Worm (Caenorhabditis elegans) whole organism, late embryonic: ENCODE measurements around the gene ksr-1.
A peak's percentile ranks its signal among the peaks of the same experiment; 100 is the strongest.

ENCODE experiments used
- C38D4.7 ChIP-seq: fragments of 200-800 bp; sonication (Bioruptor generic); optimal IDR thresholded peaks from 2 replicates; lab custom pipeline; 2018; ENCODE audit warnings: mild to moderate bottlenecking, missing genetic modification characterization, moderate library complexity, missing compliant biosample characterization
- T23F11.4 ChIP-seq: fragments of 200-800 bp; sonication (Bioruptor generic); optimal IDR thresholded peaks from 2 replicates; lab custom pipeline; 2018; ENCODE audit warnings: mild to moderate bottlenecking, missing genetic modification characterization, missing compliant biosample characterization
- Y22D7AL.16 ChIP-seq: sonication (generic microtip); optimal IDR thresholded peaks from 2 replicates; lab custom pipeline; 2016; ENCODE audit warnings: missing genetic modification characterization, missing compliant biosample characterization
- ceh-14 ChIP-seq: sonication (generic microtip); optimal IDR thresholded peaks from 2 replicates; lab custom pipeline; 2016; ENCODE audit warnings: missing genotype, missing genetic modification characterization, missing compliant biosample characterization
- ceh-18 ChIP-seq: sonication (generic microtip); optimal IDR thresholded peaks from 2 replicates; lab custom pipeline; 2016; ENCODE audit warnings: missing genetic modification characterization, missing compliant biosample characterization
- ceh-2 ChIP-seq: sonication (generic microtip); optimal IDR thresholded peaks from 2 replicates; lab custom pipeline; 2016; ENCODE audit warnings: missing genotype, missing genetic modification characterization, missing compliant biosample characterization
- ceh-24 ChIP-seq: sonication (generic microtip); optimal IDR thresholded peaks from 2 replicates; lab custom pipeline; 2016; ENCODE audit warnings: mild to moderate bottlenecking, missing genetic modification characterization, missing compliant biosample characterization
- ceh-31 ChIP-seq: sonication (generic microtip); optimal IDR thresholded peaks from 2 replicates; lab custom pipeline; 2016; ENCODE audit warnings: missing genetic modification characterization, missing compliant biosample characterization
- ceh-6 ChIP-seq: fragments of 200-800 bp; sonication (Bioruptor generic); optimal IDR thresholded peaks from 2 replicates; lab custom pipeline; 2018; ENCODE audit warnings: mild to moderate bottlenecking, missing genetic modification characterization, missing compliant biosample characterization
- ceh-9 ChIP-seq: sonication (generic microtip); optimal IDR thresholded peaks from 2 replicates; lab custom pipeline; 2016; ENCODE audit warnings: mild to moderate bottlenecking, missing genetic modification characterization, inconsistent platforms, missing compliant biosample characterization
- dve-1 ChIP-seq: sonication (generic microtip); optimal IDR thresholded peaks from 2 replicates; lab custom pipeline; 2017; ENCODE audit warnings: antibody characterized with exemption, mild to moderate bottlenecking, missing genetic modification characterization, missing compliant biosample characterization
- elt-2 ChIP-seq: sonication (generic microtip); optimal IDR thresholded peaks from 2 replicates; lab custom pipeline; 2016; ENCODE audit warnings: missing genetic modification reagents, missing genetic modification characterization, missing compliant biosample characterization
- elt-4 ChIP-seq: sonication (generic microtip); optimal IDR thresholded peaks from 2 replicates; lab custom pipeline; 2016; ENCODE audit warnings: missing genetic modification characterization, missing compliant biosample characterization
- ets-4 ChIP-seq: sonication (generic microtip); optimal IDR thresholded peaks from 2 replicates; lab custom pipeline; 2016; ENCODE audit warnings: missing genetic modification characterization, missing compliant biosample characterization
- fkh-10 ChIP-seq: fragments of 150-350 bp; optimal IDR thresholded peaks from 2 replicates; lab custom pipeline; 2014; ENCODE audit warnings: missing biosample characterization, missing genetic modification reagents, missing genetic modification characterization
- hlh-13 ChIP-seq: fragments of 200-800 bp; sonication (Bioruptor generic); optimal IDR thresholded peaks from 2 replicates; lab custom pipeline; 2018; ENCODE audit warnings: mild to moderate bottlenecking, missing genetic modification characterization, missing compliant biosample characterization
- hlh-30 ChIP-seq: sonication (generic microtip); optimal IDR thresholded peaks from 2 replicates; lab custom pipeline; 2017; ENCODE audit warnings: antibody characterized with exemption, missing genetic modification characterization, missing compliant biosample characterization; ENCODE audit not compliant: insufficient read depth
- hlh-6 ChIP-seq: sonication (generic microtip); optimal IDR thresholded peaks from 2 replicates; lab custom pipeline; 2016; ENCODE audit warnings: missing genotype, missing genetic modification characterization, missing compliant biosample characterization
- hlh-8 ChIP-seq: sonication (generic microtip); optimal IDR thresholded peaks from 2 replicates; lab custom pipeline; 2016; ENCODE audit warnings: missing genotype, missing genetic modification characterization, missing compliant biosample characterization
- madf-2 ChIP-seq: sonication (generic microtip); optimal IDR thresholded peaks from 2 replicates; lab custom pipeline; 2017; ENCODE audit warnings: missing genetic modification characterization, missing compliant biosample characterization
- nfya-1 ChIP-seq: sonication (generic microtip); optimal IDR thresholded peaks from 2 replicates; lab custom pipeline; 2017; ENCODE audit warnings: missing genetic modification characterization, mild to moderate bottlenecking, missing compliant biosample characterization, antibody characterized with exemption, moderate library complexity
- nhr-232 ChIP-seq: sonication (generic microtip); optimal IDR thresholded peaks from 2 replicates; lab custom pipeline; 2016; ENCODE audit warnings: missing genetic modification characterization, missing compliant biosample characterization
- npax-4 ChIP-seq: sonication (generic microtip); optimal IDR thresholded peaks from 2 replicates; lab custom pipeline; 2016; ENCODE audit warnings: missing genetic modification characterization, missing compliant biosample characterization
- pha-4 ChIP-seq: fragments of 150-350 bp; optimal IDR thresholded peaks from 2 replicates; lab custom pipeline; 2018; ENCODE audit warnings: missing biosample characterization, missing genetic modification reagents, missing genetic modification characterization
- ref-2 ChIP-seq: sonication (generic microtip); optimal IDR thresholded peaks from 2 replicates; lab custom pipeline; 2016; ENCODE audit warnings: missing genetic modification characterization, missing compliant biosample characterization
- rnt-1 ChIP-seq: sonication (generic microtip); optimal IDR thresholded peaks from 2 replicates; lab custom pipeline; 2016; ENCODE audit warnings: missing genetic modification characterization, missing compliant biosample characterization
- syd-9 ChIP-seq: sonication (generic microtip); optimal IDR thresholded peaks from 2 replicates; lab custom pipeline; 2016; ENCODE audit warnings: mild to moderate bottlenecking, missing genetic modification characterization, moderate library complexity, missing compliant biosample characterization
- tbx-2 ChIP-seq: sonication (generic microtip); optimal IDR thresholded peaks from 2 replicates; lab custom pipeline; 2016; ENCODE audit warnings: missing genetic modification characterization, missing compliant biosample characterization
- tbx-7 ChIP-seq: sonication (generic microtip); optimal IDR thresholded peaks from 2 replicates; lab custom pipeline; 2016; ENCODE audit warnings: missing genotype, missing genetic modification characterization, missing compliant biosample characterization
- ttx-3 ChIP-seq: sonication (generic microtip); optimal IDR thresholded peaks from 2 replicates; lab custom pipeline; 2016; ENCODE audit warnings: missing genetic modification reagents, missing genetic modification characterization, missing compliant biosample characterization
- unc-55 ChIP-seq: sonication (generic microtip); optimal IDR thresholded peaks from 2 replicates; lab custom pipeline; 2017; ENCODE audit warnings: missing biosample characterization, missing genetic modification reagents, missing genetic modification characterization
- unc-86 ChIP-seq: sonication (generic microtip); optimal IDR thresholded peaks from 2 replicates; lab custom pipeline; 2016; ENCODE audit warnings: missing genetic modification characterization, missing compliant biosample characterization
- zip-5 ChIP-seq: sonication (generic microtip); optimal IDR thresholded peaks from 2 replicates; lab custom pipeline; 2016; ENCODE audit warnings: missing genetic modification characterization, missing compliant biosample characterization

Gene ksr-1

DNA sequence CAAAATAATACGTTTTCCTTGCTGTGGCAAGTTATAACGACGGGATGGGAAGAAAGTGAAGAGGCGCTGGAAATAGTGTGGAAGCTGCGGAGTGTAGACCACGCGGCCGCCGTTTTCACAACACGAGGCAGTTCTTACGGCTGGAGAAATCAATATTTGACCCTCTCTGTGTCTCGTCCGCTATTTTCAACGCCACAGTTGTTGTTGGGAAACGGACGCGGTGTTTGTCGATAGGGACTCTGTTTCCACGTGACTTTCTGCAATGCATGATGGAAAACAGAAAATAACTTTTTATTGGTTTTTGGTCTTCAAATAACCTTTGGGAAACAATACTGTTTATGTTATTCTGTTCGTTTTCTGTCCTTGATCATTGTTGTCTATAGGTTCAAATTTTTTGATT is 43.1 kb upstream of the ksr-1 start, which contains the start of gene K02A6.3 (continued):
- peak; percentile 33 for TF ChIP-seq syd-9 (tag; lab: Kevin White, UChicago)
- peak; percentile 9 for TF ChIP-seq hlh-8 (tag; lab: Kevin White, UChicago)
- TF ChIP-seq elt-2 (tag; lab: Kevin White, UChicago): peak; percentile 28
- TF ChIP-seq ceh-6: no peak
- peak; percentile 69 for TF ChIP-seq rnt-1 (tag; lab: Kevin White, UChicago)
- TF ChIP-seq ets-4: peak; percentile 48

DNA sequence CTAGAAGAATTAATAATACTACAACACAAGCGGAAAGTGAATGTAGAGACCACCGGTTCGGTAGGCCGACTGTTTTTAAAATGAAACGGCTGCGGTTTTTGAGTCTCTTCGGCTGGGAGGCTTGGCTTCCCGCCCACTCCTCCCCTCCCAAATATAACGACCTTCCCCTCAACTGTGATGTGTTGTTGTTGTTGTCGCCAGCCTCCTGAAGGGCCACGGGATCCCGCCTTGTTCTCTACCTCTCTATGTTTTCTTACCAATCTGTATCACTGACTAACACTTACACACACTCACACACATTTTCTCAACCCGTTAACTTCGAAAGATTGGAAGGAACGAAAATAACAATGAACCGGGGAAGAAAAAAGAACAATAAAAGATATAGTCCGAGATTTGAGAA is 41.4 kb upstream of the ksr-1 start:
- TF ChIP-seq ceh-2 (tag; lab: Kevin White, UChicago): no peak
- TF ChIP-seq madf-2 (tag; lab: Kevin White, UChicago): no peak
- no peak for TF ChIP-seq hlh-13 (GFP tag; lab: Kevin White, UChicago)
- no peak for TF ChIP-seq ref-2 (tag; lab: Kevin White, UChicago)
- TF ChIP-seq ceh-31 (tag; lab: Kevin White, UChicago): no peak
- no peak for TF ChIP-seq rnt-1 (tag; lab: Kevin White, UChicago)
- TF ChIP-seq ceh-24 (tag; lab: Kevin White, UChicago): no peak
- no peak for TF ChIP-seq ets-4
- TF ChIP-seq tbx-7 (tag; lab: Kevin White, UChicago): no peak
- no peak for TF ChIP-seq npax-4 (tag; lab: Kevin White, UChicago)
- TF ChIP-seq unc-55: no peak
- TF ChIP-seq fkh-10 (GFP tag; lab: Kevin White, UChicago): no peak
- TF ChIP-seq pha-4 (tag; lab: Kevin White, UChicago): no peak

DNA sequence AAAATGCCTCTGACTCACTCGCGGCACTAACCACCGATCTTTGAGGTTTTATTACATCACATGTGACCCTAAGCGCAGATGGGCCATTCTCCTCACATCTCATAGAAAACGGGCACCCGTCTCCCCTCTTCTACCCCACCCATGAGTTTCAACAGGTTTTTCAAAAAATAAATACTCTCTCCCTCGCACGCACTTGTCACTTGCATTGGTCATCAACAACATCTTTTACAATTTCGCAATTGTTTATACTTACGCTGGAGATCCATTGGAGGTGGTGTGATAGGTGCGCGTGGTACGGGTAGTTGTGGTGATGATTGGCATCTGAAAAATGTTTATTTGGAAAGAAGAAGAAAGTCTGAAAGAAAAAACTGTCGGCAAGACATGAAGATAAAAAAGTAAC is 39.0 kb upstream of the ksr-1 start, which contains the start of gene M60.4:
Gene M60.4 (minus strand): TSS at position 321 of the 400 bp plus-strand sequence.
- TF ChIP-seq T23F11.4 (GFP tag; lab: Kevin White, UChicago): no peak
- TF ChIP-seq ceh-18 (tag; lab: Kevin White, UChicago): peak; percentile 43
- TF ChIP-seq tbx-2: peak; percentile 26
- TF ChIP-seq unc-55: peak; percentile 37
- no peak for TF ChIP-seq C38D4.7 (GFP tag; lab: Kevin White, UChicago)
- TF ChIP-seq hlh-30 (tag; lab: Kevin White, UChicago): peak; percentile 49

DNA sequence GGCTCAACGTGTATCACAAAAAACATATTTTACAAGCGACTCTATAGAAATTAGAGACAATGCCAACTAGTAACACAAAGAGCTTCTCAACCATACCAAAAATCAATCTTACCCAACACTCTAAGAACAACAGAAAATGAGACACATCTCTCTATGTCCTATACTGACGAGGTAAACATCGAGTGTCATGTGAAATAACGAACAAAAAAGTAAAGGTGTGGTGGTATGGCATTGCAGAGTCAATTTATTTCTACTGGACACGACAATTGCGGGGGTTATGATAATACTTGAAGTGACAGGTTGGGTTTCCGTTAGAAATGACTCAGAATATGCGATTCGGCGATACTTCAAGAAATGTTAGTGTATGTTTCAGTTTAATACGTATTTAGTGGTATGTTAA is 38.5 kb upstream of the ksr-1 start:
- TF ChIP-seq nfya-1 (no peak), ceh-9 (tag; lab: Kevin White, UChicago) (no peak), unc-55 (no peak), elt-2 (tag; lab: Kevin White, UChicago) (no peak), ets-4 (no peak), nhr-232 (tag; lab: Kevin White, UChicago) (no peak), zip-5 (tag; lab: Kevin White, UChicago) (no peak), hlh-6 (tag; lab: Kevin White, UChicago) (no peak), ttx-3 (tag; lab: Kevin White, UChicago) (no peak), syd-9 (tag; lab: Kevin White, UChicago) (no peak), ceh-14 (tag; lab: Kevin White, UChicago) (no peak), elt-4 (tag; lab: Kevin White, UChicago) (no peak)

DNA sequence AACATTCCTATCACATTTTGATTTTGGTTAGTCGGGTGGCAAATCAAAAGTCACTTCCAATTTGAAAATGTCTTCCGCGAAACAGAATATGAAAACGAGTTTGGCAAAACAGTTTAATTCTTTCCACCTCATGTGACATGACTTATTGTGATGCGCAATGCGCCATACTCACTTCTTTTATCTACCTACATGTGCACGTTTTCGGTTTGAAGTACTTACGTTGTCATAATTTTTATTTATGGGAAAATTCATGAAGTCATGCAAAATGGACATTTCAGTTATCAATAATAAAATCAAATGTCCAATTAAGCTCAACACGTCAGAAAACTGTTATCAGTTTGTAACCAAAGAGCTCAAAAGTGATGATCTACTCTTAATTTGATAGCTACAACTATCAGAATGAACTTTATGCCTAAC is 36.3 kb upstream of the ksr-1 start:
- TF ChIP-seq dve-1 (tag; lab: Kevin White, UChicago) (peak; percentile 10), tbx-2 (no peak)

DNA sequence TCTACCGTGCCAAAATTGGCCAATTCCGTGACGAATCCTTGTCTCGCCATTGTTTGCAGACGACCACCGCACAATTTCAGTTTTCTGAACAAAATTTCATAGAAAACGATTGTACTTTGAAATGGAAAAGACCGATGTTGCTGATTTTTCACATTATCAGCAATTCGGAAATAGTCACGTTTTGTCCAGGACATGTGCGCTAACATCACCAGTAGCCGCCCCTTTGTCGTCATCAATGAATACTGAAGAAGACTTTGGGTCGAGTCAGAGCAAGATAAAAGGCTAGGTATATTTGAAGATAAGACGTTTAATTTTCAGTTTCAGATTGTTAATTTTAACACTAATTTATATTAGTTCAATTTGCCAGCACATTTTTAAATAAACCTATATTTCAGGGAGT is 33.1 kb upstream of the ksr-1 start, which contains the start of gene endu-2:
Gene endu-2 (plus strand): TSS at position 396 of the 400 bp plus-strand sequence.
- TF ChIP-seq hlh-6 (tag; lab: Kevin White, UChicago) (no peak), Y22D7AL.16 (tag; lab: Kevin White, UChicago) (no peak), unc-86 (tag; lab: Kevin White, UChicago) (no peak), ref-2 (tag; lab: Kevin White, UChicago) (no peak)
- TF ChIP-seq, all 69 proteins: peak for 0
